Worm (Caenorhabditis elegans) whole organism, L4 larva: ENCODE measurements around the gene ssp-36.
"Not testable (repeated sequence)": the region's sequence is repeated elsewhere in the genome, so short reads cannot be mapped to it uniquely, and the experiment has no call there.

Experiments used
- Y48G9A.11 ChIP-seq: fragments of 200-800 bp; sonication (Bioruptor generic); IDR thresholded peaks from 2 replicates; pipeline ENCODE4 v1.3.6; 2022; ENCODE audit warnings: missing genetic modification reagents, missing genetic modification characterization, missing compliant biosample characterization
- ZK546.5 ChIP-seq, 2 experiments: sonication (generic microtip); optimal IDR thresholded peaks; 2 replicates each; lab custom pipeline; 2017; ENCODE audit warnings: missing biosample characterization in 2 of 2, missing genetic modification characterization in 2 of 2
- lir-3 ChIP-seq: sonication (generic microtip); optimal IDR thresholded peaks from 2 replicates; lab custom pipeline; 2016; ENCODE audit warnings: mild to moderate bottlenecking, missing genetic modification characterization, missing compliant biosample characterization
- nhr-6 ChIP-seq: fragments of 150-350 bp; optimal IDR thresholded peaks from 2 replicates; lab custom pipeline; 2014; ENCODE audit warnings: missing biosample characterization, missing genetic modification characterization

DNA sequence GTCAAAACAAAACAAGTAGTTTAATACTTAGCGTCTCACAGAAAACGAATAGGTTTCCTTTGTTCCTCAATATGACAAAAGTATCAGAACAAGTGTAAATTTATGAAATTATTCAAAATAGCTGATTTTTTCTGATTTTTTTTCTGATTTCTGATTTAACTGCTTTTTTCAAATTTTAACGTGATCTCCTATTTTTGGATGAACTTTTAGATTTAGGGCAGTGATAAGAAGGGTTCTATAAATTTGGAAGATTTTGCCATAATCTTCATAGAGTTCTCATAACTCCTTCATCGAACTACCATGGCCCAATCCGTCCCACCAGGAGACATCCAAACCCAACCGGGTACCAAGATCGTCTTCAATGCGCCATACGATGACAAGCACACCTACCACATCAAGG, 3.6 kb upstream of the ssp-36 start, which contains the start of gene msp-78:
- TF ChIP-seq nhr-6 (tag; lab: Kevin White, UChicago); lir-3; ZK546.5 (tag; optimal IDR thresholded peaks at IDR 0.05; lab: Kevin White, UChicago); Y48G9A.11: not testable (repeated sequence)
